Fruit fly (Drosophila melanogaster) whole organism, embryonic: ENCODE data around the gene CG43332.

Experiments used
- Ada2b ChIP-seq: fragments of 200-800 bp; sonication (Bioruptor generic); IDR thresholded peaks from 2 replicates; pipeline ENCODE4 v1.3.6; 2022; ENCODE audit warnings: missing biosample characterization, missing genetic modification characterization
- Atf6 ChIP-seq: fragments of 200-800 bp; sonication (Bioruptor generic); IDR thresholded peaks from 2 replicates; pipeline ENCODE4 v1.3.6; 2022; ENCODE audit warnings: missing biosample characterization, missing genetic modification characterization
- CG12659 ChIP-seq: fragments of 200-800 bp; sonication (Bioruptor generic); optimal IDR thresholded peaks from 3 replicates; lab custom pipeline; 2017; ENCODE audit warnings: mild to moderate bottlenecking, missing biosample characterization, missing genetic modification reagents, missing genetic modification characterization
- CG12942 ChIP-seq: fragments of 200-800 bp; sonication (Bioruptor generic); optimal IDR thresholded peaks from 3 replicates; lab custom pipeline; 2016; ENCODE audit warnings: missing biosample characterization, missing genetic modification characterization
- CG13424 ChIP-seq: fragments of 200-800 bp; sonication (Bioruptor generic); optimal IDR thresholded peaks from 2 replicates; lab custom pipeline; 2019; ENCODE audit warnings: missing biosample characterization, mild to moderate bottlenecking, missing genetic modification characterization, moderate library complexity
- CG15073 ChIP-seq: fragments of 200-800 bp; sonication (Bioruptor generic); optimal IDR thresholded peaks from 2 replicates; lab custom pipeline; 2016; ENCODE audit warnings: missing biosample characterization, missing genetic modification characterization
- CG15269 ChIP-seq: fragments of 200-800 bp; sonication (Bioruptor generic); optimal IDR thresholded peaks from 2 replicates; lab custom pipeline; 2018; ENCODE audit warnings: missing biosample characterization, mild to moderate bottlenecking, missing genetic modification characterization, moderate library complexity
- CG17361 ChIP-seq: fragments of 200-800 bp; sonication (Bioruptor generic); IDR thresholded peaks from 3 replicates; pipeline ENCODE4 v1.3.6; 2022; ENCODE audit warnings: missing biosample characterization, missing genetic modification characterization
- CG17385 ChIP-seq: fragments of 200-800 bp; sonication (Bioruptor generic); optimal IDR thresholded peaks from 3 replicates; lab custom pipeline; 2018; ENCODE audit warnings: missing biosample characterization, mild to moderate bottlenecking, missing genetic modification characterization
- CG2120 ChIP-seq: fragments of 200-800 bp; sonication (Bioruptor generic); optimal IDR thresholded peaks from 3 replicates; lab custom pipeline; 2016; ENCODE audit warnings: missing biosample characterization, missing genetic modification characterization
- CG30403 ChIP-seq: fragments of 200-800 bp; sonication (Bioruptor generic); optimal IDR thresholded peaks from 3 replicates; lab custom pipeline; 2016; ENCODE audit warnings: missing biosample characterization, missing genetic modification characterization
- CG31441 ChIP-seq: fragments of 200-800 bp; sonication (Bioruptor generic); IDR thresholded peaks from 2 replicates; pipeline ENCODE4 v1.3.6; 2022; ENCODE audit warnings: missing biosample characterization, missing genetic modification characterization
- CG32532 ChIP-seq: fragments of 200-800 bp; sonication (Bioruptor generic); IDR thresholded peaks from 2 replicates; pipeline ENCODE4 v1.3.6; 2022; ENCODE audit warnings: missing biosample characterization, missing genetic modification characterization
- CG3847 ChIP-seq: fragments of 200-800 bp; sonication (Bioruptor generic); IDR thresholded peaks from 2 replicates; pipeline ENCODE4 v1.3.6; 2022; ENCODE audit warnings: missing biosample characterization, missing genetic modification characterization
- CG4282 ChIP-seq: fragments of 200-800 bp; sonication (Bioruptor generic); optimal IDR thresholded peaks from 2 replicates; lab custom pipeline; 2016; ENCODE audit warnings: missing biosample characterization, missing genetic modification characterization
- CG7556 ChIP-seq: fragments of 200-800 bp; sonication (Bioruptor generic); optimal IDR thresholded peaks from 2 replicates; lab custom pipeline; 2017; ENCODE audit warnings: missing biosample characterization, mild to moderate bottlenecking, missing genetic modification characterization
- CoRest ChIP-seq: fragments of 200-800 bp; sonication (Bioruptor generic); optimal IDR thresholded peaks from 3 replicates; lab custom pipeline; 2018; ENCODE audit warnings: missing biosample characterization, mild to moderate bottlenecking, missing genetic modification characterization, moderate library complexity
- Dek ChIP-seq: fragments of 200-800 bp; sonication (Bioruptor generic); optimal IDR thresholded peaks from 3 replicates; lab custom pipeline; 2019; ENCODE audit warnings: missing biosample characterization, mild to moderate bottlenecking, missing genetic modification characterization, moderate library complexity
- Dll ChIP-seq: fragments of 200-800 bp; sonication (Bioruptor generic); IDR thresholded peaks from 4 replicates; pipeline ENCODE4 v1.3.6; 2022; ENCODE audit warnings: missing biosample characterization, missing genetic modification characterization; ENCODE audit not compliant: partially characterized antibody
- ERR ChIP-seq: fragments of 200-800 bp; sonication (Bioruptor generic); optimal IDR thresholded peaks from 2 replicates; lab custom pipeline; 2016; ENCODE audit warnings: missing biosample characterization, missing genetic modification characterization
- Gug ChIP-seq: fragments of 200-800 bp; sonication (Bioruptor generic); IDR thresholded peaks from 4 replicates; pipeline ENCODE4 v1.3.6; 2022; ENCODE audit warnings: missing biosample characterization, missing genetic modification characterization
- HHEX ChIP-seq: fragments of 200-800 bp; sonication (Bioruptor generic); optimal IDR thresholded peaks from 3 replicates; lab custom pipeline; 2017; ENCODE audit warnings: missing biosample characterization, mild to moderate bottlenecking, missing genetic modification characterization, missing genetic modification reagents
- HLH3B ChIP-seq: fragments of 200-800 bp; sonication (Bioruptor generic); IDR thresholded peaks from 2 replicates; pipeline ENCODE4 v1.3.6; 2022; ENCODE audit warnings: missing biosample characterization, missing genetic modification characterization
- Hand ChIP-seq: fragments of 200-800 bp; sonication (Bioruptor generic); optimal IDR thresholded peaks from 2 replicates; lab custom pipeline; 2017; ENCODE audit warnings: mild to moderate bottlenecking, missing biosample characterization, missing genetic modification reagents, missing genetic modification characterization
- Hey ChIP-seq: fragments of 200-800 bp; sonication (Bioruptor generic); optimal IDR thresholded peaks from 3 replicates; lab custom pipeline; 2018; ENCODE audit warnings: missing biosample characterization, mild to moderate bottlenecking, missing genetic modification characterization
- Lpt ChIP-seq: fragments of >200 bp; optimal IDR thresholded peaks from 2 replicates; lab custom pipeline; 2018; ENCODE audit warnings: missing biosample characterization, missing genetic modification characterization
- Med ChIP-seq: fragments of 200-800 bp; sonication (Bioruptor generic); peaks from one replicate; lab custom pipeline; 2016; ENCODE audit warnings: missing biosample characterization, missing genetic modification characterization, mild to moderate bottlenecking, inconsistent platforms, moderate library complexity
- Oaz ChIP-seq: fragments of 200-800 bp; sonication (Bioruptor generic); IDR thresholded peaks from 2 replicates; pipeline ENCODE4 v1.3.6; 2022; ENCODE audit warnings: missing biosample characterization, missing genetic modification characterization
- Rfx ChIP-seq: fragments of 200-800 bp; sonication (Bioruptor generic); IDR thresholded peaks from 2 replicates; pipeline ENCODE4 v1.3.6; 2022; ENCODE audit warnings: missing biosample characterization, missing genetic modification characterization
- Trl ChIP-seq, 3 experiments: fragments of >200 bp in 2 of 3; fragments of 200-800 bp in 1 of 3; sonication (Bioruptor generic) in 1 of 3; optimal IDR thresholded peaks; 2 replicates in 1 of 3; 3 replicates in 2 of 3; lab custom pipeline; 2016 to 2017; ENCODE audit warnings: missing biosample characterization in 1 of 3, missing genetic modification characterization in 1 of 3
- Xrp1 ChIP-seq: fragments of 200-800 bp; sonication (Bioruptor generic); IDR thresholded peaks from 2 replicates; pipeline ENCODE4 v1.3.6; 2022; ENCODE audit warnings: missing biosample characterization, missing genetic modification characterization
- ap ChIP-seq: fragments of 200-800 bp; sonication (Bioruptor generic); IDR thresholded peaks from 2 replicates; pipeline ENCODE4 v1.3.6; 2022; ENCODE audit warnings: missing biosample characterization, missing genetic modification characterization
- bigmax ChIP-seq: fragments of 200-800 bp; sonication (Bioruptor generic); optimal IDR thresholded peaks from 2 replicates; lab custom pipeline; 2018; ENCODE audit warnings: missing biosample characterization, mild to moderate bottlenecking, missing genetic modification characterization
- corto ChIP-seq: fragments of 200-800 bp; sonication (Bioruptor generic); optimal IDR thresholded peaks from 2 replicates; lab custom pipeline; 2016; ENCODE audit warnings: missing biosample characterization, mild to moderate bottlenecking, missing genetic modification characterization, moderate library complexity
- dpn ChIP-seq, 2 experiments: fragments of 200-800 bp; sonication (Bioruptor generic); optimal IDR thresholded peaks; 3 replicates each; lab custom pipeline; 2016; ENCODE audit warnings: missing biosample characterization in 2 of 2, missing genetic modification characterization in 2 of 2
- dysf ChIP-seq: fragments of 200-800 bp; sonication (Bioruptor generic); IDR thresholded peaks from 3 replicates; pipeline ENCODE4 v1.3.6; 2022; ENCODE audit warnings: missing biosample characterization, missing genetic modification characterization
- exex ChIP-seq: fragments of 200-800 bp; sonication (Bioruptor generic); optimal IDR thresholded peaks from 4 replicates; lab custom pipeline; 2018; ENCODE audit warnings: missing biosample characterization, mild to moderate bottlenecking, missing genetic modification characterization, moderate library complexity
- ind ChIP-seq: fragments of 200-800 bp; sonication (Bioruptor generic); optimal IDR thresholded peaks from 3 replicates; lab custom pipeline; 2016; ENCODE audit warnings: missing biosample characterization, missing genetic modification characterization
- nmo ChIP-seq: fragments of 200-800 bp; sonication (Bioruptor generic); optimal IDR thresholded peaks from 2 replicates; lab custom pipeline; 2018; ENCODE audit warnings: missing biosample characterization, mild to moderate bottlenecking, missing genetic modification characterization, moderate library complexity
- slbo ChIP-seq: fragments of 200-800 bp; sonication (Bioruptor generic); IDR thresholded peaks from 2 replicates; pipeline ENCODE4 v1.3.6; 2022; ENCODE audit warnings: missing biosample characterization, missing genetic modification characterization
- vnd ChIP-seq: fragments of 200-800 bp; sonication (Bioruptor generic); IDR thresholded peaks from 3 replicates; pipeline ENCODE4 v1.3.6; 2022; ENCODE audit warnings: missing biosample characterization, missing genetic modification characterization; ENCODE audit not compliant: partially characterized antibody
- vvl ChIP-seq: fragments of 200-800 bp; sonication (Bioruptor generic); IDR thresholded peaks from 2 replicates; pipeline ENCODE4 v1.3.6; 2022; ENCODE audit warnings: missing biosample characterization, missing genetic modification characterization

The CG43332 gene

dm6 chr2L:14141238-14141637, 21.8 kb downstream of the CG43332 start (continued):
- TF ChIP-seq vnd: no peak
- TF ChIP-seq HLH3B (GFP tag; lab: Robert Waterston, UW): 0 out of 2 replicates have a peak, but pooled peaks have one; percentile 16
- peak; percentile 46 for TF ChIP-seq CG13424 (tag; lab: Kevin White, UChicago)
- peak; percentile 59; the same call in 1 of the 2 replicates for TF ChIP-seq slbo (GFP tag; lab: Robert Waterston, UW)
- TF ChIP-seq CG4282: no peak
- no peak for TF ChIP-seq exex (tag; lab: Kevin White, UChicago)
- peak; percentile 53 for TF ChIP-seq CG17385
- peak; percentile 85 for TF ChIP-seq Med (GFP tag; lab: Kevin White, UChicago)
- TF ChIP-seq CG30403: peak; percentile 39
- peak; percentile 68 for TF ChIP-seq CG2120
- TF ChIP-seq vvl (GFP tag; lab: Robert Waterston, UW): 0 out of 2 replicates have a peak, but pooled peaks have one; percentile 22
- no peak for TF ChIP-seq bigmax (GFP tag; lab: Kevin White, UChicago)
- TF ChIP-seq Gug (GFP tag; lab: Robert Waterston, UW): 0 out of 4 replicates have a peak, but pooled peaks have one; percentile 21
- peak; percentile 46 for TF ChIP-seq Rfx (GFP tag; lab: Robert Waterston, UW)
- peak; percentile 53; the same call in 1 of the 2 replicates for TF ChIP-seq CG32532 (GFP tag; lab: Robert Waterston, UW)
- TF ChIP-seq Atf6: peak; percentile 47; the same call in 1 of the 2 replicates
- peak; percentile 28 for TF ChIP-seq ERR (GFP tag; lab: Kevin White, UChicago)
- peak; percentile 17 for TF ChIP-seq nmo
- peak; percentile 55 for TF ChIP-seq HHEX (GFP tag; lab: Kevin White, UChicago)
- peak; percentile 46 for TF ChIP-seq CG3847 (GFP tag; lab: Robert Waterston, UW)
- peak in 1 of 2 experiments; percentile 31 for TF ChIP-seq dpn (GFP tag; optimal IDR thresholded peaks at IDR 0.05; lab: Kevin White, UChicago)
- peak; percentile 24 for TF ChIP-seq ind
- TF ChIP-seq ap (GFP tag; lab: Robert Waterston, UW): no peak
- TF ChIP-seq Dek (tag; lab: Kevin White, UChicago): peak; percentile 11
- TF ChIP-seq CG7556 (GFP tag; lab: Kevin White, UChicago): peak; percentile 69
- peak; percentile 29 for TF ChIP-seq CG12659 (GFP tag; lab: Kevin White, UChicago)
- no peak for TF ChIP-seq Lpt
- peak; percentile 56; the same call in 2 of the 3 replicates for TF ChIP-seq dysf
- 0 out of 3 replicates have a peak, but pooled peaks have one; percentile 35 for TF ChIP-seq CG17361
- peak; percentile 43; the same call in 1 of the 2 replicates for TF ChIP-seq Oaz
- TF ChIP-seq CG31441 (GFP tag; lab: Robert Waterston, UW): peak; percentile 44; the same call in 1 of the 2 replicates
- TF ChIP-seq Hand (GFP tag; lab: Kevin White, UChicago): peak; percentile 73
- TF ChIP-seq corto (GFP tag; lab: Kevin White, UChicago): no peak
- TF ChIP-seq CG15269 (tag; lab: Kevin White, UChicago): peak; percentile 58
- peak; percentile 41 for TF ChIP-seq Ada2b (GFP tag; lab: Robert Waterston, UW)
- no peak for TF ChIP-seq Hey (tag; lab: Kevin White, UChicago)
- TF ChIP-seq CoRest (tag; lab: Kevin White, UChicago): peak; percentile 37
- no peak for TF ChIP-seq Trl (optimal IDR thresholded peaks at IDR 0.05; lab: Kevin White, UChicago)
- peak; percentile 12 for TF ChIP-seq Trl (GFP tag; optimal IDR thresholded peaks at IDR 0.05; lab: Kevin White, UChicago)
- no peak for TF ChIP-seq CG12942 (GFP tag; lab: Kevin White, UChicago)
- TF ChIP-seq Xrp1 (GFP tag; lab: Robert Waterston, UW): peak; percentile 21; the same call in 1 of the 2 replicates
- no peak for TF ChIP-seq Dll (GFP tag; lab: Robert Waterston, UW)
- TF ChIP-seq CG15073 (GFP tag; lab: Kevin White, UChicago): no peak
